Worm (Caenorhabditis elegans): ENCODE results near the gene B0546.5.

DNA sequence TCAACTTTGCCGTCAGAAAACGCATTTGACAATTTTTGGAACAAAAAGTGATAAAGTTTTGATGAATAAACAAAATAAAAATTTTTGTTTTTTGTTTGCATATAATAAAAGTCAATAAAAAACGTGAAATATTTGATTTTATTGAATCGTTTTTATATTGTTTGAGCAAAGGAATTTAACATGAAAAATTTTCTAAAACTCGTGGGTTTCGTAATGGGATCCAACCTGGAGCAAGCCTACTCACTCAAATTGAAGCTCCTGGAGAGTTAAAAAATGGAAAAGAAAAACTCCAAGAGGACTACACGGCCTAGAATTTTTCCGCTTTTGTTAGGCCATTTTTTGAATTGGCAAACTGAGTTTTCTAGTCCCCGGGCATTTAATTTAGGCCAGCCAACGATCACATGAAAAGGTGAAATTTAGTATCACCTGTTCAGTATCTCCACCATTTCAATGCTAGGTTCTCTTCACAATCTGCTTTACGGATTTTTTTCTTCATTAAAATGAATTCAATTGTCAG is 38.6 kb upstream of the B0546.5 start, which contains the start of the genes C04C3.9 and srz-60:
- TF ChIP-seq elt-1 (tag; optimal IDR thresholded peaks at IDR 0.05; ENCODE audit: borderline replicate concordance, insufficient read depth): no peak
- no peak for TF ChIP-seq mab-5 (tag; optimal IDR thresholded peaks at IDR 0.05)
- TF ChIP-seq pha-4 (tag; optimal IDR thresholded peaks at IDR 0.05): no peak
- no peak for TF ChIP-seq ces-1 (GFP tag; optimal IDR thresholded peaks at IDR 0.05)
- TF ChIP-seq unc-62 (GFP tag; optimal IDR thresholded peaks at IDR 0.05): no peak
- TF ChIP-seq unc-39 (tag; optimal IDR thresholded peaks at IDR 0.05): no peak
- no peak for TF ChIP-seq blmp-1 (tag; optimal IDR thresholded peaks at IDR 0.05)
- TF ChIP-seq snpc-4 (tag; optimal IDR thresholded peaks at IDR 0.05): no peak
- no peak for TF ChIP-seq tbx-8 (GFP tag; optimal IDR thresholded peaks at IDR 0.05)
- no peak for TF ChIP-seq lin-13 (tag; optimal IDR thresholded peaks at IDR 0.05)
- TF ChIP-seq mep-1 (tag; optimal IDR thresholded peaks at IDR 0.05): no peak

Measured in whole organism, mixed stage, embryonic.